Worm (Caenorhabditis elegans): ENCODE results near the gene Y75B8A.25.

- no peak for TF ChIP-seq ztf-11 (tag; optimal IDR thresholded peaks at IDR 0.05)
- no peak for TF ChIP-seq nhr-12 (tag; optimal IDR thresholded peaks at IDR 0.05)
- TF ChIP-seq ceh-43 (GFP tag; optimal IDR thresholded peaks at IDR 0.05) = no peak
- TF ChIP-seq lin-32 (GFP tag; optimal IDR thresholded peaks at IDR 0.05) = no peak
- TF ChIP-seq lin-13 (tag; optimal IDR thresholded peaks at IDR 0.05) = no peak
These were observed 53.7 kb downstream of the Y75B8A.25 start, which contains the start of the genes zip-12 and Y75B8A.63 for ce11 chrIII:12327528-12327997.

Measured in whole organism, mixed stage, embryonic.